Fruit fly (Drosophila melanogaster): ENCODE measurements around the gene CG42268.

Gene CG42268

DNA sequence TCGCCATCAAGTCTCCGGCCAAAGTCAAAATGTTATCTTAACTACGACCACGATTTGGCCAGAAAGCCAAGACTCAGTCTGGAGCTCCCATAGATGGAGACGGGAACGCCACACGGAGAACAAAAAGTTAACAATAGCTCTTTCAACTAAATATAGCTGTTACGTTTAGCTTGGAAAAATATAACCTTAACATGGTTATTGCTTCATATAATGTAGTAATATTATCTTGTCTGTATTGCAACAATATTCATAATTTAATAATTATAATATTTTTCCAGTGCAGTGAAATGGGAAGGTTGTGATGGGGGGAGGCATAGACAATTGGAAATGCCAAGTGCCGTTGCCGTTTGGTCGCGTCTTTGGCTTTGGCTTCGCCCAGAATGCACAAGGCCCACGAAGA is 14.8 kb downstream of the CG42268 start (continued):
- TF ChIP-seq Sox15 (GFP tag; optimal IDR thresholded peaks at IDR 0.05) (no peak), Eip93F (GFP tag; optimal IDR thresholded peaks at IDR 0.05) (no peak), dac (GFP tag; optimal IDR thresholded peaks at IDR 0.05) (peak; percentile 52), CG6854 (GFP tag; optimal IDR thresholded peaks at IDR 0.05) (no peak), Hr4 (GFP tag; optimal IDR thresholded peaks at IDR 0.05) (peak; percentile 63), CG11762 (GFP tag; optimal IDR thresholded peaks at IDR 0.05; ENCODE audit: insufficient read depth) (no peak), achi (GFP tag; optimal IDR thresholded peaks at IDR 0.05) (peak; percentile 59), lz (GFP tag; optimal IDR thresholded peaks at IDR 0.05) (no peak), CG6163 (GFP tag; IDR thresholded peaks at IDR 0.05) (peak; percentile 77)

DNA sequence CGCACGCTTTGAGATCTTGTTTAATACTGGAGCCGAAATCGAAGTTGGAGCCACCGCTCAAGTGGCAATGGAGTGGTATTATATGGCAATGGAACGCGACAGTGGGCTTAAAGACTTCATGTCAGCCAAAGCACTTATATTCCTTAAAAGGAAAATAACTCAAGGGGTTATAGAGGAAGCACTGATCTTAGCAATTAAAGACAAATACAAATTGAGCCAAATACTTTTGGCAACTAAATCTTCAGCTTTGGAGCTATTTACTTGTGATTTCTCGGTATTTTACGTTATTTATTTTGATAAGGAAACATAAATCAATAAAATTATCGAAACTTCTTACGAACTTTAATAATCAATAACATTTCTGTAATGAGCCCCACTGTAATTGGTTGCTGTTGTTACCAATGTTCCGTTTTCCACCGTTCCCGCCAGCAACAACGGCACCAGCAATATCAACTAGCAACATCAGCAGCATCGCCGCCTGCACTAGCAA is 16.1 kb downstream of the CG42268 start:
- peak; percentile 58 to 90 for TF ChIP-seq salr (GFP tag; optimal IDR thresholded peaks at IDR 0.05)
- peak; percentile 94 for TF ChIP-seq CG6163 (GFP tag; IDR thresholded peaks at IDR 0.05)
- peak; percentile 98 for TF ChIP-seq CG10669 (GFP tag; optimal IDR thresholded peaks at IDR 0.05)
- peak; percentile 84 for TF ChIP-seq CG1621 (tag; optimal IDR thresholded peaks at IDR 0.05)
- peak; percentile 78 for TF ChIP-seq dsx (GFP tag; optimal IDR thresholded peaks at IDR 0.05; ENCODE audit: poor library complexity, severe bottlenecking)
- TF ChIP-seq CG6276 (GFP tag; optimal IDR thresholded peaks at IDR 0.05): peak; percentile 96
- peak; percentile 87 for TF ChIP-seq CG34406 (GFP tag; optimal IDR thresholded peaks at IDR 0.05)
- peak; percentile 93 for TF ChIP-seq svp (GFP tag)
- TF ChIP-seq Eip75B (GFP tag; optimal IDR thresholded peaks at IDR 0.05): peak; percentile 93
- peak; percentile 95 for TF ChIP-seq CG7368 (GFP tag; optimal IDR thresholded peaks at IDR 0.05)
- peak; percentile 89 for TF ChIP-seq acj6 (GFP tag; optimal IDR thresholded peaks at IDR 0.05)
- TF ChIP-seq CG11902 (GFP tag; optimal IDR thresholded peaks at IDR 0.05): peak; percentile 90
- peak; percentile 85 for TF ChIP-seq Ets21C (GFP tag; optimal IDR thresholded peaks at IDR 0.05)
- peak; percentile 96 for TF ChIP-seq dac (GFP tag; optimal IDR thresholded peaks at IDR 0.05)
- TF ChIP-seq esn (GFP tag; optimal IDR thresholded peaks at IDR 0.05): peak; percentile 94
- TF ChIP-seq Lpt (GFP tag; optimal IDR thresholded peaks at IDR 0.05): peak; percentile 98
- TF ChIP-seq Gug (GFP tag; IDR thresholded peaks at IDR 0.05): peak; percentile 90
- peak; percentile 70 for TF ChIP-seq CG8319 (GFP tag; optimal IDR thresholded peaks at IDR 0.05)
- TF ChIP-seq CG8632 (GFP tag; optimal IDR thresholded peaks at IDR 0.05): peak; percentile 84
- TF ChIP-seq Met (GFP tag; optimal IDR thresholded peaks at IDR 0.05): peak; percentile 89
- TF ChIP-seq CG11762 (GFP tag; optimal IDR thresholded peaks at IDR 0.05; ENCODE audit: insufficient read depth): peak; percentile 96
- TF ChIP-seq Sox102F (GFP tag; optimal IDR thresholded peaks at IDR 0.05): peak; percentile 88
- TF ChIP-seq fd59A (GFP tag; optimal IDR thresholded peaks at IDR 0.05): peak; percentile 87
- peak; percentile 89 for TF ChIP-seq net (GFP tag; optimal IDR thresholded peaks at IDR 0.05)
- peak; percentile 74 to 93 for TF ChIP-seq ss (GFP tag; optimal IDR thresholded peaks at IDR 0.05)
- peak; percentile 95 for TF ChIP-seq cyc (GFP tag; optimal IDR thresholded peaks at IDR 0.05)
- peak; percentile 98 for TF ChIP-seq CG3032 (tag; optimal IDR thresholded peaks at IDR 0.05)
- peak; percentile 95 for TF ChIP-seq eg (GFP tag; IDR thresholded peaks at IDR 0.05)
- TF ChIP-seq CG31627 (GFP tag; optimal IDR thresholded peaks at IDR 0.05): peak; percentile 81
- TF ChIP-seq vri (GFP tag; optimal IDR thresholded peaks at IDR 0.05): no peak
- TF ChIP-seq fkh (GFP tag; optimal IDR thresholded peaks at IDR 0.05): no peak
- peak; percentile 98 for TF ChIP-seq CG8119 (GFP tag; IDR thresholded peaks at IDR 0.05)
- TF ChIP-seq pdm3 (GFP tag; optimal IDR thresholded peaks at IDR 0.05): peak; percentile 89
- TF ChIP-seq CG9139 (GFP tag; optimal IDR thresholded peaks at IDR 0.05): peak; percentile 86
- peak; percentile 90 for TF ChIP-seq CG11294 (GFP tag; IDR thresholded peaks at IDR 0.05)
- TF ChIP-seq CG3919 (GFP tag; optimal IDR thresholded peaks at IDR 0.05): peak; percentile 98
- peak; percentile 64 for TF ChIP-seq Eip93F (GFP tag; optimal IDR thresholded peaks at IDR 0.05)
- TF ChIP-seq Sox14 (GFP tag; optimal IDR thresholded peaks at IDR 0.05): peak; percentile 88
- peak; percentile 95 for TF ChIP-seq CG4318 (GFP tag; optimal IDR thresholded peaks at IDR 0.05)
- peak; percentile 97 for TF ChIP-seq Eip78C (GFP tag)
- peak; percentile 91 for TF ChIP-seq CG6792 (GFP tag; optimal IDR thresholded peaks at IDR 0.05)
- TF ChIP-seq Smox (GFP tag; optimal IDR thresholded peaks at IDR 0.05): peak; percentile 88
- TF ChIP-seq achi (GFP tag; optimal IDR thresholded peaks at IDR 0.05): peak; percentile 88
- TF ChIP-seq CG32006 (GFP tag; optimal IDR thresholded peaks at IDR 0.05): peak; percentile 96
- TF ChIP-seq Sox15 (GFP tag; optimal IDR thresholded peaks at IDR 0.05): peak; percentile 66
- peak; percentile 97 for TF ChIP-seq Ets96B (tag; optimal IDR thresholded peaks at IDR 0.05)
